Worm (Caenorhabditis elegans) whole organism, L1 larva: ENCODE measurements around the gene clp-9.

ENCODE experiments used
- C04F5.9 ChIP-seq: sonication (generic microtip); optimal IDR thresholded peaks from 2 replicates; lab custom pipeline; 2016; ENCODE audit warnings: missing genetic modification characterization, missing compliant biosample characterization
- C34B4.2 ChIP-seq: sonication (generic microtip); optimal IDR thresholded peaks from 2 replicates; lab custom pipeline; 2017; ENCODE audit warnings: mild to moderate bottlenecking, missing genetic modification characterization, missing compliant biosample characterization
- aly-2 ChIP-seq: fragments of 150-350 bp; optimal IDR thresholded peaks from 2 replicates; lab custom pipeline; 2014; ENCODE audit warnings: missing biosample characterization, missing genetic modification characterization
- ceh-63 ChIP-seq: fragments of 200-800 bp; sonication (Bioruptor generic); optimal IDR thresholded peaks from 2 replicates; lab custom pipeline; 2018; ENCODE audit warnings: mild to moderate bottlenecking, missing genetic modification characterization, missing compliant biosample characterization
- ceh-82 ChIP-seq, 3 experiments: fragments of 150-350 bp in 1 of 3; sonication (generic microtip) in 2 of 3; optimal IDR thresholded peaks; 2 replicates each; lab custom pipeline; 2014 to 2017; ENCODE audit warnings: missing biosample characterization in 3 of 3, missing genetic modification characterization in 3 of 3
- ceh-88 ChIP-seq: fragments of 200-800 bp; sonication (Bioruptor generic); IDR thresholded peaks from 2 replicates; pipeline ENCODE4 v1.3.6; 2022; ENCODE audit warnings: missing genetic modification characterization, missing compliant biosample characterization
- dpl-1 ChIP-seq, 3 experiments: fragments of 150-350 bp in 2 of 3; sonication (generic microtip) in 1 of 3; optimal IDR thresholded peaks; 2 replicates each; lab custom pipeline; 2014 to 2017; ENCODE audit warnings: missing biosample characterization in 3 of 3, missing genetic modification characterization in 3 of 3, missing genetic modification reagents in 3 of 3
- egl-13 ChIP-seq: sonication (generic microtip); optimal IDR thresholded peaks from 2 replicates; lab custom pipeline; 2016; ENCODE audit warnings: missing genotype, missing genetic modification reagents, missing genetic modification characterization, missing compliant biosample characterization
- elt-2 ChIP-seq: sonication (generic microtip); optimal IDR thresholded peaks from 2 replicates; lab custom pipeline; 2016; ENCODE audit warnings: missing genetic modification characterization, mild to moderate bottlenecking, inconsistent platforms, missing compliant biosample characterization, missing genetic modification reagents
- ets-5 ChIP-seq: fragments of 200-800 bp; sonication (Bioruptor generic); IDR thresholded peaks from 2 replicates; pipeline ENCODE4 v1.3.6; 2022; ENCODE audit warnings: missing genetic modification characterization, missing compliant biosample characterization
- fkh-4 ChIP-seq: sonication (generic microtip); optimal IDR thresholded peaks from 2 replicates; lab custom pipeline; 2016; ENCODE audit warnings: missing compliant biosample characterization, missing genetic modification characterization, borderline replicate concordance
- grh-1 ChIP-seq: fragments of 200-800 bp; sonication (Bioruptor generic); IDR thresholded peaks from 2 replicates; pipeline ENCODE4 v1.3.6; 2022; ENCODE audit warnings: missing genetic modification reagents, missing genetic modification characterization, missing compliant biosample characterization
- hlh-17 ChIP-seq: fragments of 200-800 bp; sonication (Bioruptor generic); optimal IDR thresholded peaks from 2 replicates; lab custom pipeline; 2018; ENCODE audit warnings: missing genetic modification characterization, mild to moderate bottlenecking, missing compliant biosample characterization, moderate library complexity, borderline replicate concordance
- hpl-2 ChIP-seq: fragments of 150-350 bp; optimal IDR thresholded peaks from 2 replicates; lab custom pipeline; 2014; ENCODE audit warnings: missing biosample characterization, missing genetic modification reagents, missing genetic modification characterization
- isw-1 ChIP-seq: fragments of 200-800 bp; sonication (Bioruptor generic); IDR thresholded peaks from 2 replicates; pipeline ENCODE4 v1.3.6; 2022; ENCODE audit warnings: missing genetic modification characterization, missing compliant biosample characterization
- lin-14 ChIP-seq: fragments of 200-800 bp; sonication (Bioruptor generic); optimal IDR thresholded peaks from 2 replicates; lab custom pipeline; 2018; ENCODE audit warnings: mild to moderate bottlenecking, missing genetic modification characterization, moderate library complexity, missing compliant biosample characterization
- lsy-2 ChIP-seq, 2 experiments: fragments of 150-350 bp; optimal IDR thresholded peaks; 2 replicates each; lab custom pipeline; 2014; ENCODE audit warnings: missing biosample characterization in 2 of 2, missing genetic modification characterization in 2 of 2
- mdl-1 ChIP-seq, 2 experiments: fragments of 150-350 bp; optimal IDR thresholded peaks; 2 replicates each; lab custom pipeline; 2014 to 2017; ENCODE audit warnings: missing biosample characterization in 2 of 2, missing genetic modification characterization in 2 of 2, inconsistent platforms in 1 of 2
- nhr-11 ChIP-seq: fragments of 150-350 bp; optimal IDR thresholded peaks from 2 replicates; lab custom pipeline; 2014; ENCODE audit warnings: missing biosample characterization, missing genetic modification characterization
- nhr-20 ChIP-seq: sonication (generic microtip); optimal IDR thresholded peaks from 2 replicates; lab custom pipeline; 2016; ENCODE audit warnings: mild to moderate bottlenecking, missing genetic modification characterization, missing compliant biosample characterization
- nhr-237 ChIP-seq: fragments of 150-350 bp; optimal IDR thresholded peaks from 2 replicates; lab custom pipeline; 2014; ENCODE audit warnings: missing biosample characterization, missing genetic modification characterization
- nhr-28 ChIP-seq: fragments of 150-350 bp; optimal IDR thresholded peaks from 2 replicates; lab custom pipeline; 2014; ENCODE audit warnings: missing biosample characterization, missing genetic modification characterization
- nhr-71 ChIP-seq: sonication (generic microtip); optimal IDR thresholded peaks from 2 replicates; lab custom pipeline; 2016; ENCODE audit warnings: mild to moderate bottlenecking, missing genetic modification characterization, moderate library complexity, missing compliant biosample characterization
- nhr-77 ChIP-seq: fragments of 150-350 bp; optimal IDR thresholded peaks from 2 replicates; lab custom pipeline; 2014; ENCODE audit warnings: missing biosample characterization, missing genetic modification characterization
- nhr-84 ChIP-seq: sonication (generic microtip); optimal IDR thresholded peaks from 2 replicates; lab custom pipeline; 2017; ENCODE audit warnings: missing biosample characterization, missing genetic modification characterization
- nhr-85 ChIP-seq: sonication (generic microtip); peaks from one replicate; lab custom pipeline; 2016; ENCODE audit warnings: missing genetic modification characterization, inconsistent platforms, missing compliant biosample characterization
- pax-3 ChIP-seq: fragments of 200-800 bp; sonication (Bioruptor generic); optimal IDR thresholded peaks from 2 replicates; lab custom pipeline; 2018; ENCODE audit warnings: mild to moderate bottlenecking, missing genetic modification characterization, moderate library complexity, missing compliant biosample characterization
- pqm-1 ChIP-seq: sonication (generic microtip); optimal IDR thresholded peaks from 3 replicates; lab custom pipeline; 2017; ENCODE audit warnings: missing biosample characterization, missing genetic modification characterization
- snu-23 ChIP-seq: sonication (generic microtip); optimal IDR thresholded peaks from 2 replicates; lab custom pipeline; 2016; ENCODE audit warnings: missing genetic modification characterization, missing compliant biosample characterization
- sox-4 ChIP-seq: sonication (generic microtip); optimal IDR thresholded peaks from 2 replicates; lab custom pipeline; 2016; ENCODE audit warnings: missing genetic modification characterization, missing compliant biosample characterization
- sup-37 ChIP-seq: fragments of 200-800 bp; sonication (Bioruptor generic); optimal IDR thresholded peaks from 2 replicates; lab custom pipeline; 2018; ENCODE audit warnings: mild to moderate bottlenecking, missing genetic modification characterization, missing compliant biosample characterization
- unc-62 ChIP-seq: fragments of 150-350 bp; optimal IDR thresholded peaks from 2 replicates; lab custom pipeline; 2014; ENCODE audit warnings: missing biosample characterization, missing genetic modification reagents, missing genetic modification characterization
- unc-86 ChIP-seq: sonication (generic microtip); optimal IDR thresholded peaks from 2 replicates; lab custom pipeline; 2016; ENCODE audit warnings: missing genetic modification characterization, missing compliant biosample characterization
- zip-4 ChIP-seq: fragments of 200-800 bp; sonication (Bioruptor generic); optimal IDR thresholded peaks from 2 replicates; lab custom pipeline; 2018; ENCODE audit warnings: mild to moderate bottlenecking, missing genetic modification characterization, moderate library complexity, missing compliant biosample characterization
- ztf-11 ChIP-seq, 2 experiments: sonication (generic microtip); optimal IDR thresholded peaks; 2 replicates each; lab custom pipeline; 2016 to 2017; ENCODE audit warnings: missing genetic modification characterization in 2 of 2, missing biosample characterization in 1 of 2, missing compliant biosample characterization in 1 of 2

clp-9 gene

DNA sequence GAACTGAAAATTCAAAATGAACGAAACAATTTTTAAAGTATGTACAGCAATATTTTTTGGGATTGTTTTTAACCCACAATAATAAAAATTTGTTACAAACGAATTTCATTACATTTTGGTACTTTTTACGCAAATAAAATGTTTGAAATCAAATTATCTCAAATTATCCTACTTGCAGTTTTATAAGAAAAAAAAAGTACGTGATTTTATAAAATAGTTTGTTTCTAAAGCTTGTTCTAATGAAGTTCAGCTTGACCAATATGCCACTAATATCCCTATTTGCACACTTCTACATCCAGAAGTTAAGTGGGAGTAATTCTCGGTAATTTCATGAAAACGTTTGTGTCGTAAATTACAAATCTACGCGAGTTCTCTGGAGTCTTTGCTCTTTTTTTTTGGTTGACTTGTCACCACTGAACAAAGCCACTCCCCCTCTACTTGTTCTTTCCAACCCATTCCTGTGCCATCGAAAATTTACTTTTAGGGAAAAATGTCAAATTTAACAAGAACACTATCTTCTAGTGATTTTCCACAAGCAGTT, 42.3 kb downstream of the clp-9 start, which contains the start of gene sru-8:
Gene sru-8 (plus strand): TSS at position 491 of the 541 bp plus-strand sequence.
- TF ChIP-seq dpl-1 (GFP tag; optimal IDR thresholded peaks at IDR 0.05; lab: Kevin White, UChicago) (no peak), sup-37 (GFP tag; lab: Kevin White, UChicago) (no peak), ceh-63 (no peak), nhr-11 (tag; lab: Kevin White, UChicago) (no peak), nhr-71 (tag; lab: Kevin White, UChicago) (no peak), nhr-20 (tag; lab: Kevin White, UChicago) (no peak), nhr-85 (tag; lab: Kevin White, UChicago) (no peak), ceh-82 (tag; optimal IDR thresholded peaks at IDR 0.05; lab: Kevin White, UChicago) (no peak), mdl-1 (tag; optimal IDR thresholded peaks at IDR 0.05; lab: Kevin White, UChicago) (no peak), nhr-237 (tag; lab: Kevin White, UChicago) (no peak), C04F5.9 (tag; lab: Kevin White, UChicago) (no peak)
- TF ChIP-seq, all 84 proteins: peak for 0

ce11 chrV:9841376-9841775, 44.4 kb downstream of the clp-9 start, which contains the start of gene sru-36:
sru-36 (plus strand) TSS chrV:9841676.
- no peak for TF ChIP-seq elt-2
- TF ChIP-seq, all 84 proteins: peak for 0

ce11 chrV:9837679-9838078, 48.1 kb downstream of the clp-9 start, which contains the start of gene srsx-21:
srsx-21 (plus strand) TSS chrV:9837979.
- no peak for TF ChIP-seq dpl-1 (GFP tag; optimal IDR thresholded peaks at IDR 0.05; lab: Kevin White, UChicago)
- no peak for TF ChIP-seq fkh-4 (tag; lab: Kevin White, UChicago)
- no peak for TF ChIP-seq ceh-88 (GFP tag; lab: Robert Waterston, UW)
- no peak for TF ChIP-seq nhr-84
- no peak for TF ChIP-seq ztf-11 (tag; optimal IDR thresholded peaks at IDR 0.05; lab: Kevin White, UChicago)
- TF ChIP-seq C34B4.2 (tag; lab: Kevin White, UChicago) = no peak
- TF ChIP-seq nhr-28 (tag; lab: Kevin White, UChicago) = no peak
- TF ChIP-seq snu-23 (GFP tag; lab: Kevin White, UChicago) = no peak
- no peak for TF ChIP-seq unc-86 (tag; lab: Kevin White, UChicago)
- no peak for TF ChIP-seq nhr-77 (tag; lab: Kevin White, UChicago)
- TF ChIP-seq unc-62 = no peak
- TF ChIP-seq hpl-2 = no peak
- no peak for TF ChIP-seq C04F5.9 (tag; lab: Kevin White, UChicago)
- no peak for TF ChIP-seq ceh-63

ce11 chrV:9835945-9836344, 49.8 kb downstream of the clp-9 start, which contains the start of gene sru-38:
sru-38 (minus strand) TSS chrV:9836045.
- TF ChIP-seq nhr-11 (tag; lab: Kevin White, UChicago) = no peak
- TF ChIP-seq, all 84 proteins: peak for 0

DNA sequence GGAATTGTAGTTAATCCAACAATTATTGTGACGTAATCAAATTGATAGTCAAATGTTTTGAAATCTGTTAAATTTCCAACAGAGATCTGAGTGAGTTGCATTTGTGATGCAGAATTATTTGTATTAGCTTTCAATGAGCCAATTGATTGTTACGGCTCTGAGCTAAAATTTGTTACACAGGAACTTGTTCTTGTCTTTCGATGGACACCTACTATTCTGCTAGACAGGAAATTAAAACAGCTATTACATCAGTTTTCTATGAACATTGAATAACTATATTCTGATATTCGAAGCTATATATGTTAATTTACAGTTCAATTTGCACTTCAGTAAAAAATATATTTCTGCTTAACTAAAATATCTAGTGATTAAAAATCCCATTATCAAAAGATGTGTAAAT, 51.9 kb downstream of the clp-9 start, which contains the start of gene sru-40:
Gene sru-40 (minus strand): TSS at position 101 of the 400 bp plus-strand sequence.
- TF ChIP-seq isw-1 (GFP tag; lab: Robert Waterston, UW) (no peak), lsy-2 (tag; optimal IDR thresholded peaks at IDR 0.05; lab: Kevin White, UChicago) (no peak), egl-13 (tag; lab: Kevin White, UChicago) (no peak), pax-3 (tag; lab: Kevin White, UChicago) (no peak), sox-4 (tag; lab: Kevin White, UChicago) (no peak), dpl-1 (GFP tag; optimal IDR thresholded peaks at IDR 0.05; lab: Kevin White, UChicago) (no peak), aly-2 (tag; lab: Kevin White, UChicago) (no peak), ets-5 (GFP tag; lab: Robert Waterston, UW) (no peak), nhr-77 (tag; lab: Kevin White, UChicago) (no peak), zip-4 (no peak), grh-1 (GFP tag; lab: Robert Waterston, UW) (no peak), hlh-17 (no peak), pqm-1 (tag; lab: Kevin White, UChicago) (no peak), unc-86 (tag; lab: Kevin White, UChicago) (no peak), lin-14 (no peak)
